Fruit fly (Drosophila melanogaster): ENCODE data around the gene MED31.

- TF ChIP-seq CG14711 (tag; optimal IDR thresholded peaks at IDR 0.05), result no peak
- no peak for TF ChIP-seq ovo (GFP tag; optimal IDR thresholded peaks at IDR 0.05)
- TF ChIP-seq CG33017 (tag; optimal IDR thresholded peaks at IDR 0.05), result no peak
- no peak for TF ChIP-seq Hr96 (GFP tag; optimal IDR thresholded peaks at IDR 0.05)
- no peak for TF ChIP-seq Clk (GFP tag; optimal IDR thresholded peaks at IDR 0.05)
- no peak for TF ChIP-seq toe (GFP tag; optimal IDR thresholded peaks at IDR 0.05)
- no peak for TF ChIP-seq Crg-1 (GFP tag; optimal IDR thresholded peaks at IDR 0.05)
Observed at dm6 chr3R:4663068-4663467, 21.3 kb downstream of the MED31 start.
